Fruit fly (Drosophila melanogaster) whole organism, embryonic: ENCODE data around the gene und.

Source experiments
- Ada2b ChIP-seq: fragments of 200-800 bp; sonication (Bioruptor generic); IDR thresholded peaks from 2 replicates; pipeline ENCODE4 v1.3.6; 2022; ENCODE audit warnings: missing biosample characterization, missing genetic modification characterization
- CG10147 ChIP-seq: fragments of 200-800 bp; sonication (Bioruptor generic); optimal IDR thresholded peaks from 2 replicates; lab custom pipeline; 2019; ENCODE audit warnings: missing biosample characterization, mild to moderate bottlenecking, missing genetic modification characterization, moderate library complexity
- CG10267 ChIP-seq: fragments of 200-800 bp; sonication (Bioruptor generic); optimal IDR thresholded peaks from 2 replicates; lab custom pipeline; 2018; ENCODE audit warnings: missing biosample characterization, mild to moderate bottlenecking, missing genetic modification characterization, moderate library complexity
- CG10543 ChIP-seq: fragments of 200-800 bp; sonication (Bioruptor generic); optimal IDR thresholded peaks from 3 replicates; lab custom pipeline; 2017; ENCODE audit warnings: missing biosample characterization, mild to moderate bottlenecking, missing genetic modification characterization, moderate library complexity
- CG10959 ChIP-seq: fragments of 200-800 bp; sonication (Bioruptor generic); IDR thresholded peaks from 2 replicates; pipeline ENCODE4 v1.3.6; 2022; ENCODE audit warnings: missing biosample characterization, missing genetic modification characterization
- CG11247 ChIP-seq: fragments of 200-800 bp; sonication (Bioruptor generic); IDR thresholded peaks from 2 replicates; pipeline ENCODE4 v1.3.6; 2022; ENCODE audit warnings: missing biosample characterization, missing genetic modification characterization
- CG11456 ChIP-seq: fragments of 200-800 bp; sonication (Bioruptor generic); IDR thresholded peaks from 3 replicates; pipeline ENCODE4 v1.3.6; 2022; ENCODE audit warnings: missing biosample characterization, missing genetic modification characterization
- CG12236 ChIP-seq: fragments of 200-800 bp; sonication (Bioruptor generic); optimal IDR thresholded peaks from 2 replicates; lab custom pipeline; 2016; ENCODE audit warnings: missing biosample characterization, missing genetic modification characterization
- CG13894 ChIP-seq: fragments of 200-800 bp; sonication (Bioruptor generic); optimal IDR thresholded peaks from 3 replicates; lab custom pipeline; 2018; ENCODE audit warnings: missing biosample characterization, mild to moderate bottlenecking, missing genetic modification characterization, moderate library complexity
- CG14965 ChIP-seq: fragments of 200-800 bp; sonication (Bioruptor generic); optimal IDR thresholded peaks from 2 replicates; lab custom pipeline; 2016; ENCODE audit warnings: missing biosample characterization, missing genetic modification characterization, borderline replicate concordance
- CG16779 ChIP-seq: fragments of 200-800 bp; sonication (Bioruptor generic); IDR thresholded peaks from 2 replicates; pipeline ENCODE4 v1.3.6; 2022; ENCODE audit warnings: missing biosample characterization, missing genetic modification characterization
- CG16815 ChIP-seq: fragments of 200-800 bp; sonication (Bioruptor generic); optimal IDR thresholded peaks from 3 replicates; lab custom pipeline; 2017; ENCODE audit warnings: missing biosample characterization, mild to moderate bottlenecking, missing genetic modification characterization
- CG31224 ChIP-seq: fragments of 200-800 bp; sonication (Bioruptor generic); IDR thresholded peaks from 2 replicates; pipeline ENCODE4 v1.3.6; 2022; ENCODE audit warnings: missing biosample characterization, missing genetic modification characterization
- CG31365 ChIP-seq: fragments of 200-800 bp; sonication (Bioruptor generic); optimal IDR thresholded peaks from 2 replicates; lab custom pipeline; 2018; ENCODE audit warnings: missing biosample characterization, mild to moderate bottlenecking, missing genetic modification characterization
- CG3847 ChIP-seq: fragments of 200-800 bp; sonication (Bioruptor generic); IDR thresholded peaks from 2 replicates; pipeline ENCODE4 v1.3.6; 2022; ENCODE audit warnings: missing biosample characterization, missing genetic modification characterization
- CG6683 ChIP-seq: fragments of 200-800 bp; sonication (Bioruptor generic); optimal IDR thresholded peaks from 2 replicates; lab custom pipeline; 2017; ENCODE audit warnings: missing biosample characterization, mild to moderate bottlenecking, missing genetic modification characterization, missing genetic modification reagents
- CG8281 ChIP-seq: fragments of 200-800 bp; sonication (Bioruptor generic); optimal IDR thresholded peaks from 2 replicates; lab custom pipeline; 2018; ENCODE audit warnings: missing biosample characterization, mild to moderate bottlenecking, missing genetic modification characterization, moderate library complexity
- CG8290 ChIP-seq, 3 experiments: fragments of 200-800 bp; sonication (Bioruptor generic); optimal IDR thresholded peaks; 2 replicates each; lab custom pipeline; 2016 to 2019; ENCODE audit warnings: missing biosample characterization in 3 of 3, missing genetic modification characterization in 3 of 3, mild to moderate bottlenecking in 2 of 3, moderate library complexity in 1 of 3
- Deaf1 ChIP-seq: fragments of 200-800 bp; optimal IDR thresholded peaks from 3 replicates; lab custom pipeline; 2019; ENCODE audit warnings: missing biosample characterization, mild to moderate bottlenecking, missing genetic modification characterization, moderate library complexity
- Doc2 ChIP-seq: fragments of 200-800 bp; sonication (Bioruptor generic); IDR thresholded peaks from 2 replicates; pipeline ENCODE4 v1.3.6; 2022; ENCODE audit warnings: missing biosample characterization, missing genetic modification characterization
- Eip74EF ChIP-seq, 2 experiments: fragments of 200-800 bp in 1 of 2; fragments of >200 bp in 1 of 2; sonication (Bioruptor generic) in 1 of 2; optimal IDR thresholded peaks; 2 replicates each; lab custom pipeline; 2017 to 2019; ENCODE audit warnings: missing biosample characterization in 2 of 2, missing genetic modification characterization in 2 of 2, mild to moderate bottlenecking in 1 of 2, moderate library complexity in 1 of 2
- Elba2 ChIP-seq: fragments of 200-800 bp; sonication (Bioruptor generic); optimal IDR thresholded peaks from 3 replicates; lab custom pipeline; 2016; ENCODE audit warnings: missing biosample characterization, missing genetic modification characterization
- Ets65A ChIP-seq: fragments of 200-800 bp; sonication (Bioruptor generic); peaks from one replicate; lab custom pipeline; 2016; ENCODE audit warnings: missing biosample characterization, missing genetic modification characterization
- HLH3B ChIP-seq: fragments of 200-800 bp; sonication (Bioruptor generic); IDR thresholded peaks from 2 replicates; pipeline ENCODE4 v1.3.6; 2022; ENCODE audit warnings: missing biosample characterization, missing genetic modification characterization
- Ravus ChIP-seq: fragments of 200-800 bp; sonication (Bioruptor generic); IDR thresholded peaks from 2 replicates; pipeline ENCODE4 v1.3.6; 2022; ENCODE audit warnings: missing biosample characterization, missing genetic modification characterization
- Vsx1 ChIP-seq: fragments of 200-800 bp; sonication (Bioruptor generic); optimal IDR thresholded peaks from 2 replicates; lab custom pipeline; 2017; ENCODE audit warnings: missing biosample characterization, mild to moderate bottlenecking, missing genetic modification characterization, missing genetic modification reagents
- abd-A ChIP-seq: fragments of 200-800 bp; sonication (Bioruptor generic); optimal IDR thresholded peaks from 3 replicates; lab custom pipeline; 2019; ENCODE audit warnings: missing biosample characterization, mild to moderate bottlenecking, missing genetic modification characterization, moderate library complexity
- ash1 ChIP-seq: fragments of 200-800 bp; sonication (Bioruptor generic); optimal IDR thresholded peaks from 2 replicates; lab custom pipeline; 2018; ENCODE audit warnings: missing biosample characterization, mild to moderate bottlenecking, missing genetic modification characterization
- az2 ChIP-seq: fragments of 200-800 bp; sonication (Bioruptor generic); optimal IDR thresholded peaks from 3 replicates; lab custom pipeline; 2016; ENCODE audit warnings: missing biosample characterization, missing genetic modification characterization
- crp ChIP-seq, 2 experiments: fragments of 200-800 bp; sonication (Bioruptor generic); optimal IDR thresholded peaks; 2 replicates in 1 of 2; 3 replicates in 1 of 2; lab custom pipeline; 2017; ENCODE audit warnings: missing biosample characterization in 2 of 2, missing genetic modification characterization in 2 of 2, mild to moderate bottlenecking in 1 of 2, moderate library complexity in 1 of 2
- ewg ChIP-seq: fragments of 200-800 bp; sonication (Bioruptor generic); optimal IDR thresholded peaks from 3 replicates; lab custom pipeline; 2017; ENCODE audit warnings: mild to moderate bottlenecking, missing biosample characterization, missing genetic modification reagents, missing genetic modification characterization
- fru ChIP-seq: fragments of >200 bp; optimal IDR thresholded peaks from 2 replicates; lab custom pipeline; 2017
- gcm ChIP-seq: fragments of 200-800 bp; sonication (Bioruptor generic); optimal IDR thresholded peaks from 2 replicates; lab custom pipeline; 2019; ENCODE audit warnings: missing biosample characterization, mild to moderate bottlenecking, missing genetic modification characterization, moderate library complexity
- gsb ChIP-seq: fragments of 200-800 bp; sonication (Bioruptor generic); IDR thresholded peaks from 2 replicates; pipeline ENCODE4 v1.3.6; 2022; ENCODE audit warnings: missing biosample characterization, missing genetic modification characterization
- knrl ChIP-seq: fragments of 200-800 bp; sonication (Bioruptor generic); IDR thresholded peaks from 3 replicates; pipeline ENCODE4 v1.3.6; 2022; ENCODE audit warnings: missing biosample characterization, missing genetic modification characterization; ENCODE audit not compliant: partially characterized antibody
- lola ChIP-seq, 3 experiments: fragments of >200 bp in 2 of 3; fragments of 200-800 bp in 1 of 3; sonication (Bioruptor generic) in 1 of 3; optimal IDR thresholded peaks; 2 replicates each; lab custom pipeline; 2017 to 2019; ENCODE audit warnings: missing biosample characterization in 3 of 3, missing genetic modification characterization in 3 of 3, mild to moderate bottlenecking in 1 of 3, moderate library complexity in 1 of 3
- nerfin-2 ChIP-seq: fragments of 200-800 bp; sonication (Bioruptor generic); IDR thresholded peaks from 2 replicates; pipeline ENCODE4 v1.3.6; 2022; ENCODE audit warnings: missing biosample characterization, missing genetic modification characterization; ENCODE audit not compliant: partially characterized antibody
- onecut ChIP-seq: fragments of 200-800 bp; sonication (Bioruptor generic); IDR thresholded peaks from 2 replicates; pipeline ENCODE4 v1.3.6; 2022; ENCODE audit warnings: missing biosample characterization, missing genetic modification characterization
- pita ChIP-seq: fragments of 200-800 bp; sonication (Bioruptor generic); optimal IDR thresholded peaks from 2 replicates; lab custom pipeline; 2017; ENCODE audit warnings: missing biosample characterization, mild to moderate bottlenecking, missing genetic modification characterization
- run ChIP-seq: fragments of 200-800 bp; sonication (Bioruptor generic); optimal IDR thresholded peaks from 3 replicates; lab custom pipeline; 2018; ENCODE audit warnings: missing biosample characterization, mild to moderate bottlenecking, missing genetic modification characterization
- sc ChIP-seq, 3 experiments: fragments of >200 bp in 2 of 3; fragments of 200-800 bp in 1 of 3; sonication (Bioruptor generic) in 1 of 3; optimal IDR thresholded peaks; 2 replicates in 2 of 3; 3 replicates in 1 of 3; lab custom pipeline; 2017; ENCODE audit warnings: mild to moderate bottlenecking in 1 of 3, missing biosample characterization in 1 of 3, missing genetic modification characterization in 1 of 3, missing genetic modification reagents in 1 of 3
- seq ChIP-seq: fragments of 200-800 bp; sonication (Bioruptor generic); IDR thresholded peaks from 2 replicates; pipeline ENCODE4 v1.3.6; 2022; ENCODE audit warnings: missing biosample characterization, missing genetic modification characterization
- slp2 ChIP-seq: fragments of 200-800 bp; sonication (Bioruptor generic); optimal IDR thresholded peaks from 2 replicates; lab custom pipeline; 2016; ENCODE audit warnings: missing biosample characterization, missing genetic modification characterization
- so ChIP-seq: fragments of 200-800 bp; sonication (Bioruptor generic); IDR thresholded peaks from 3 replicates; pipeline ENCODE4 v1.3.6; 2022; ENCODE audit warnings: missing biosample characterization, missing genetic modification characterization
- sob ChIP-seq: fragments of 200-800 bp; sonication (Bioruptor generic); IDR thresholded peaks from 2 replicates; pipeline ENCODE4 v1.3.6; 2022; ENCODE audit warnings: missing biosample characterization, missing genetic modification characterization
- tup ChIP-seq: fragments of 200-800 bp; sonication (Bioruptor generic); optimal IDR thresholded peaks from 2 replicates; lab custom pipeline; 2016; ENCODE audit warnings: missing biosample characterization, mild to moderate bottlenecking, missing genetic modification characterization, moderate library complexity
- tx ChIP-seq: fragments of 200-800 bp; sonication (Bioruptor generic); optimal IDR thresholded peaks from 2 replicates; lab custom pipeline; 2016; ENCODE audit warnings: missing biosample characterization, missing genetic modification characterization
- zen ChIP-seq: fragments of 200-800 bp; sonication (Bioruptor generic); optimal IDR thresholded peaks from 3 replicates; lab custom pipeline; 2018; ENCODE audit warnings: missing biosample characterization, mild to moderate bottlenecking, missing genetic modification characterization, moderate library complexity

The und gene

dm6 chr2L:9739685-9740084 lies 23.5 kb upstream of the und start:
- TF ChIP-seq onecut (peak; percentile 67), fru (no peak), seq (GFP tag; lab: Robert Waterston, UW) (no peak)

DNA sequence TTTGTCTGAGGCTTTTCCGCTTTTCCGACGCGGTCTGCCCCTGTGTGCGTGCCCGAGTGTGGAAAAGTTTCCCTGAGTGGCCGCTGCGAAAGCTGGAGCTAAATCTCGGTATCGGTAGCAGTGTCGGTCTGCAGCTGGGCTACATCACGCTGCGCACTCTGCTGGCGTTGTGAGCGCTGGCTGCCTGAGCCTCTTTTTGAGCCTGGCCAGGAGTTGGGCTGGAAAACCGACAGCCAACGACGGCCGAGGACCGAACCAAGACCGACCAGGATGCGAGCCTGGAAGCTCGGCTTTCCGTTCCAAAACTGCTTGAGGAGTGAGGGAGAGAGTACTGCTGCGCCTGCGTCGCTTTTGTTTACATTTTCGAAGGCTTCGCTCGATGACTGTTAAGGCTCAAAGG lies 19.3 kb upstream of the und start:
- no peak for TF ChIP-seq CG10267 (tag; lab: Kevin White, UChicago)
- no peak for TF ChIP-seq CG11456
- TF ChIP-seq Ravus (GFP tag; lab: Robert Waterston, UW), result no peak
- TF ChIP-seq CG31224 (GFP tag; lab: Robert Waterston, UW), result 0 out of 2 replicates have a peak, but pooled peaks have one; percentile 9
- no peak for TF ChIP-seq slp2 (GFP tag; lab: Kevin White, UChicago)
- no peak for TF ChIP-seq gsb (GFP tag; lab: Robert Waterston, UW)
- no peak for TF ChIP-seq pita (GFP tag; lab: Kevin White, UChicago)
- TF ChIP-seq nerfin-2 (GFP tag; lab: Robert Waterston, UW), result no peak
- no peak for TF ChIP-seq Ada2b (GFP tag; lab: Robert Waterston, UW)
- peak; percentile 1 for TF ChIP-seq CG10543 (GFP tag; lab: Kevin White, UChicago)
- TF ChIP-seq Doc2 (GFP tag; lab: Robert Waterston, UW), result no peak
- 0 out of 2 replicates have a peak, but pooled peaks have one; percentile 24 for TF ChIP-seq CG16779
- TF ChIP-seq so (GFP tag; lab: Robert Waterston, UW), result no peak
- TF ChIP-seq CG8290 (GFP tag; optimal IDR thresholded peaks at IDR 0.05; lab: Kevin White, UChicago), result no peak
- TF ChIP-seq CG8290 (tag; optimal IDR thresholded peaks at IDR 0.05; lab: Kevin White, UChicago), result peak in 1 of 2 experiments; percentile 27
- TF ChIP-seq run (tag; lab: Kevin White, UChicago), result no peak
- no peak for TF ChIP-seq CG12236
- TF ChIP-seq Vsx1 (GFP tag; lab: Kevin White, UChicago), result no peak
- TF ChIP-seq lola (GFP tag; optimal IDR thresholded peaks at IDR 0.05; lab: Kevin White, UChicago), result no peak
- no peak for TF ChIP-seq crp (GFP tag; optimal IDR thresholded peaks at IDR 0.05; lab: Kevin White, UChicago)
- TF ChIP-seq CG8281 (tag; lab: Kevin White, UChicago), result no peak
- no peak for TF ChIP-seq tx (GFP tag; lab: Kevin White, UChicago)
- TF ChIP-seq ash1, result no peak
- TF ChIP-seq CG31365, result no peak
- no peak for TF ChIP-seq sob
- TF ChIP-seq CG11247, result no peak
- TF ChIP-seq CG14965 (GFP tag; lab: Kevin White, UChicago), result no peak
- TF ChIP-seq az2 (GFP tag; lab: Kevin White, UChicago), result no peak
- no peak for TF ChIP-seq sc (optimal IDR thresholded peaks at IDR 0.05; lab: Kevin White, UChicago)
- no peak for TF ChIP-seq sc (GFP tag; optimal IDR thresholded peaks at IDR 0.05; lab: Kevin White, UChicago)
- peak; percentile 75 for TF ChIP-seq Ets65A (GFP tag; lab: Kevin White, UChicago)
- peak; percentile 92 for TF ChIP-seq Deaf1 (tag; lab: Kevin White, UChicago)
- no peak for TF ChIP-seq tup (GFP tag; lab: Kevin White, UChicago)
- peak; percentile 39 for TF ChIP-seq CG13894 (tag; lab: Kevin White, UChicago)
- TF ChIP-seq knrl (GFP tag; lab: Robert Waterston, UW), result 0 out of 3 replicates have a peak, but pooled peaks have one; percentile 7
- TF ChIP-seq Eip74EF (GFP tag; optimal IDR thresholded peaks at IDR 0.05; lab: Kevin White, UChicago), result no peak
- peak; percentile 49 for TF ChIP-seq ewg (GFP tag; lab: Kevin White, UChicago)
- TF ChIP-seq CG3847 (GFP tag; lab: Robert Waterston, UW), result no peak
- TF ChIP-seq zen (tag; lab: Kevin White, UChicago), result no peak
- no peak for TF ChIP-seq CG10147 (GFP tag; lab: Kevin White, UChicago)
- no peak for TF ChIP-seq CG6683 (GFP tag; lab: Kevin White, UChicago)
- no peak for TF ChIP-seq Elba2
- no peak for TF ChIP-seq gcm (GFP tag; lab: Kevin White, UChicago)
- TF ChIP-seq abd-A (tag; lab: Kevin White, UChicago), result peak; percentile 64
- no peak for TF ChIP-seq CG16815 (GFP tag; lab: Kevin White, UChicago)
- TF ChIP-seq HLH3B, result no peak
- no peak for TF ChIP-seq CG10959 (GFP tag; lab: Robert Waterston, UW)
